Worm (Caenorhabditis elegans) whole organism, L1 larva: Measurements from ENCODE around the gene C29F3.7.

ENCODE experiments used
- C04F5.9 ChIP-seq: sonication (generic microtip); optimal IDR thresholded peaks from 2 replicates; lab custom pipeline; 2016; ENCODE audit warnings: missing genetic modification characterization, missing compliant biosample characterization
- C16A3.4 ChIP-seq: fragments of 150-350 bp; optimal IDR thresholded peaks from 2 replicates; lab custom pipeline; 2014; ENCODE audit warnings: missing biosample characterization, missing genetic modification characterization
- aha-1 ChIP-seq: fragments of 150-350 bp; optimal IDR thresholded peaks from 2 replicates; lab custom pipeline; 2014; ENCODE audit warnings: missing biosample characterization, missing genetic modification characterization
- ceh-8 ChIP-seq: fragments of 200-800 bp; sonication (Bioruptor generic); optimal IDR thresholded peaks from 2 replicates; lab custom pipeline; 2018; ENCODE audit warnings: mild to moderate bottlenecking, missing genetic modification characterization, moderate library complexity, missing compliant biosample characterization
- ceh-82 ChIP-seq, 3 experiments: fragments of 150-350 bp in 1 of 3; sonication (generic microtip) in 2 of 3; optimal IDR thresholded peaks; 2 replicates each; lab custom pipeline; 2014 to 2017; ENCODE audit warnings: missing biosample characterization in 3 of 3, missing genetic modification characterization in 3 of 3
- ceh-88 ChIP-seq: fragments of 200-800 bp; sonication (Bioruptor generic); IDR thresholded peaks from 2 replicates; pipeline ENCODE4 v1.3.6; 2022; ENCODE audit warnings: missing genetic modification characterization, missing compliant biosample characterization
- ces-1 ChIP-seq: fragments of 150-350 bp; optimal IDR thresholded peaks from 2 replicates; lab custom pipeline; 2014; ENCODE audit warnings: missing biosample characterization, missing genetic modification reagents, missing genetic modification characterization
- dpl-1 ChIP-seq, 3 experiments: fragments of 150-350 bp in 2 of 3; sonication (generic microtip) in 1 of 3; optimal IDR thresholded peaks; 2 replicates each; lab custom pipeline; 2014 to 2017; ENCODE audit warnings: missing biosample characterization in 3 of 3, missing genetic modification characterization in 3 of 3, missing genetic modification reagents in 3 of 3
- efl-1 ChIP-seq, 4 experiments: fragments of 150-350 bp; optimal IDR thresholded peaks in 3 of 4; peaks in 1 of 4; 1 replicate in 1 of 4; 2 replicates in 3 of 4; lab custom pipeline; 2014; ENCODE audit warnings: missing biosample characterization in 2 of 4, missing genetic modification characterization in 2 of 4, missing genetic modification reagents in 2 of 4
- egl-13 ChIP-seq: sonication (generic microtip); optimal IDR thresholded peaks from 2 replicates; lab custom pipeline; 2016; ENCODE audit warnings: missing genotype, missing genetic modification reagents, missing genetic modification characterization, missing compliant biosample characterization
- egl-27 ChIP-seq, 2 experiments: fragments of 150-350 bp in 1 of 2; sonication (generic microtip); optimal IDR thresholded peaks; 3 replicates each; lab custom pipeline; 2017 to 2018; ENCODE audit warnings: missing biosample characterization in 2 of 2, missing genetic modification characterization in 2 of 2, missing genetic modification reagents in 2 of 2
- elt-3 ChIP-seq, 6 experiments: fragments of 150-350 bp in 1 of 6; sonication (generic microtip); optimal IDR thresholded peaks; 2 replicates each; lab custom pipeline; 2017 to 2018; ENCODE audit warnings: missing biosample characterization in 6 of 6, missing genetic modification characterization in 6 of 6, inconsistent platforms in 1 of 6
- fkh-4 ChIP-seq: sonication (generic microtip); optimal IDR thresholded peaks from 2 replicates; lab custom pipeline; 2016; ENCODE audit warnings: missing compliant biosample characterization, missing genetic modification characterization, borderline replicate concordance
- fos-1 ChIP-seq: fragments of 150-350 bp; optimal IDR thresholded peaks from 2 replicates; lab custom pipeline; 2014; ENCODE audit warnings: missing biosample characterization, missing genetic modification characterization
- grh-1 ChIP-seq: fragments of 200-800 bp; sonication (Bioruptor generic); IDR thresholded peaks from 2 replicates; pipeline ENCODE4 v1.3.6; 2022; ENCODE audit warnings: missing genetic modification reagents, missing genetic modification characterization, missing compliant biosample characterization
- hlh-17 ChIP-seq: fragments of 200-800 bp; sonication (Bioruptor generic); optimal IDR thresholded peaks from 2 replicates; lab custom pipeline; 2018; ENCODE audit warnings: missing genetic modification characterization, mild to moderate bottlenecking, missing compliant biosample characterization, moderate library complexity, borderline replicate concordance
- isw-1 ChIP-seq: fragments of 200-800 bp; sonication (Bioruptor generic); IDR thresholded peaks from 2 replicates; pipeline ENCODE4 v1.3.6; 2022; ENCODE audit warnings: missing genetic modification characterization, missing compliant biosample characterization
- lin-14 ChIP-seq: fragments of 200-800 bp; sonication (Bioruptor generic); optimal IDR thresholded peaks from 2 replicates; lab custom pipeline; 2018; ENCODE audit warnings: mild to moderate bottlenecking, missing genetic modification characterization, moderate library complexity, missing compliant biosample characterization
- lir-3 ChIP-seq: sonication (generic microtip); optimal IDR thresholded peaks from 2 replicates; lab custom pipeline; 2016; ENCODE audit warnings: mild to moderate bottlenecking, missing genetic modification characterization, moderate library complexity, missing compliant biosample characterization; ENCODE audit not compliant: poor library complexity
- nhr-12 ChIP-seq: sonication (generic microtip); optimal IDR thresholded peaks from 2 replicates; lab custom pipeline; 2017; ENCODE audit warnings: missing biosample characterization, missing genetic modification characterization
- nhr-85 ChIP-seq: sonication (generic microtip); peaks from one replicate; lab custom pipeline; 2016; ENCODE audit warnings: missing genetic modification characterization, inconsistent platforms, missing compliant biosample characterization
- pag-3 ChIP-seq: sonication (generic microtip); optimal IDR thresholded peaks from 2 replicates; lab custom pipeline; 2017; ENCODE audit warnings: missing genetic modification characterization, mild to moderate bottlenecking, missing compliant biosample characterization, antibody characterized with exemption, borderline replicate concordance; ENCODE audit not compliant: insufficient read depth
- pax-3 ChIP-seq: fragments of 200-800 bp; sonication (Bioruptor generic); optimal IDR thresholded peaks from 2 replicates; lab custom pipeline; 2018; ENCODE audit warnings: mild to moderate bottlenecking, missing genetic modification characterization, moderate library complexity, missing compliant biosample characterization
- pqm-1 ChIP-seq: sonication (generic microtip); optimal IDR thresholded peaks from 3 replicates; lab custom pipeline; 2017; ENCODE audit warnings: missing biosample characterization, missing genetic modification characterization
- snpc-4 ChIP-seq: fragments of 150-350 bp; optimal IDR thresholded peaks from 2 replicates; lab custom pipeline; 2014; ENCODE audit warnings: missing biosample characterization, missing genetic modification characterization
- sox-4 ChIP-seq: sonication (generic microtip); optimal IDR thresholded peaks from 2 replicates; lab custom pipeline; 2016; ENCODE audit warnings: missing genetic modification characterization, missing compliant biosample characterization
- swsn-7 ChIP-seq: sonication (generic microtip); optimal IDR thresholded peaks from 2 replicates; lab custom pipeline; 2016; ENCODE audit warnings: missing genetic modification characterization, missing compliant biosample characterization
- tbx-2 ChIP-seq: sonication (generic microtip); optimal IDR thresholded peaks from 2 replicates; lab custom pipeline; 2016; ENCODE audit warnings: missing genetic modification characterization, missing compliant biosample characterization
- tlp-1 ChIP-seq: fragments of 150-350 bp; optimal IDR thresholded peaks from 2 replicates; lab custom pipeline; 2014; ENCODE audit warnings: missing biosample characterization, missing genetic modification characterization
- unc-62 ChIP-seq: fragments of 150-350 bp; optimal IDR thresholded peaks from 2 replicates; lab custom pipeline; 2014; ENCODE audit warnings: missing biosample characterization, missing genetic modification reagents, missing genetic modification characterization
- unc-98 ChIP-seq: fragments of 200-800 bp; sonication (Bioruptor generic); IDR thresholded peaks from 2 replicates; pipeline ENCODE4 v1.3.6; 2022; ENCODE audit warnings: missing genetic modification characterization, missing compliant biosample characterization
- vab-15 ChIP-seq: sonication (generic microtip); optimal IDR thresholded peaks from 2 replicates; lab custom pipeline; 2017; ENCODE audit warnings: missing genotype, mild to moderate bottlenecking, missing genetic modification characterization, missing compliant biosample characterization
- zip-4 ChIP-seq: fragments of 200-800 bp; sonication (Bioruptor generic); optimal IDR thresholded peaks from 2 replicates; lab custom pipeline; 2018; ENCODE audit warnings: mild to moderate bottlenecking, missing genetic modification characterization, moderate library complexity, missing compliant biosample characterization
- ztf-4 ChIP-seq: fragments of 150-350 bp; optimal IDR thresholded peaks from 2 replicates; lab custom pipeline; 2014; ENCODE audit warnings: missing biosample characterization, missing genetic modification characterization

The C29F3.7 gene

ce11 chrV:15332851-15333250, 21.9 kb upstream of the C29F3.7 start, which contains the start of gene srw-113:
TSS of gene srw-113 (plus strand) at chrV:15333151.
- TF ChIP-seq efl-1 (optimal IDR thresholded peaks at IDR 0.05; lab: Kevin White, UChicago) (no peak), efl-1 (GFP tag; optimal IDR thresholded peaks at IDR 0.05 in 1 of 2; lab: Kevin White, UChicago) (peak in 1 of 2 experiments; percentile 13), fkh-4 (tag; lab: Kevin White, UChicago) (no peak), nhr-85 (tag; lab: Kevin White, UChicago) (no peak), ceh-88 (GFP tag; lab: Robert Waterston, UW) (no peak)

ce11 chrV:15337405-15337804, 17.3 kb upstream of the C29F3.7 start, which contains the start of gene wrt-7:
TSS of gene wrt-7 (minus strand) at chrV:15337505.
- peak; percentile 21 for TF ChIP-seq pax-3
- no peak for TF ChIP-seq fos-1

DNA sequence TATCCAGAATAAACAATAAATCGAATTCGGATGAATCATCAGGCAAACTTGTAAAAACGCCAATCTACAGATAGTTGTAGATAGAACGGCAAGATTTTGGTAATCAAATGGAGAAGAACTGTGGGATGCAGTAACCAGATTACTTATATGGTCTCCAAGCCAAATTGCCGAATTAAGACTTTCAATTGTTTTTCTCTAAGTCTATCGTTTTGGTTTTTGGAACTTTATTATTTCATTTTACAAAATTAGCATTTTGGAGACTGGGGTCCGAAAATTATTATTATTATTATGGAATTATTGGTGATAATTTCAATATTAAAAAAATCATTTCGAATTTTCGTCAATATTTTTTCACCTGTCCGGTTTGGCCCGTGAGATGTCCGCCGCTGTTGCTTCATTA, 15.3 kb upstream of the C29F3.7 start, which contains the start of gene clec-228:
Gene clec-228, minus strand, starts transcription at position 101 of the 400 bp plus-strand sequence.
- TF ChIP-seq ceh-82 (tag; optimal IDR thresholded peaks at IDR 0.05; lab: Kevin White, UChicago) (no peak), ztf-4 (tag; lab: Kevin White, UChicago) (no peak), egl-13 (no peak), dpl-1 (GFP tag; optimal IDR thresholded peaks at IDR 0.05; lab: Kevin White, UChicago) (no peak), C04F5.9 (tag; lab: Kevin White, UChicago) (no peak), hlh-17 (GFP tag; lab: Kevin White, UChicago) (no peak), lin-14 (GFP tag; lab: Kevin White, UChicago) (no peak), elt-3 (tag; optimal IDR thresholded peaks at IDR 0.05; lab: Kevin White, UChicago) (no peak), C16A3.4 (tag; lab: Kevin White, UChicago) (no peak), swsn-7 (no peak), pax-3 (no peak), vab-15 (tag; lab: Kevin White, UChicago) (no peak), ces-1 (no peak), ceh-8 (GFP tag; lab: Kevin White, UChicago) (no peak), pag-3 (tag; lab: Kevin White, UChicago) (no peak), egl-27 (tag; optimal IDR thresholded peaks at IDR 0.05; lab: Kevin White, UChicago) (no peak), zip-4 (GFP tag; lab: Kevin White, UChicago) (no peak), nhr-12 (no peak), aha-1 (tag; lab: Kevin White, UChicago) (no peak)
- TF ChIP-seq, all 84 proteins: peak for 0

DNA sequence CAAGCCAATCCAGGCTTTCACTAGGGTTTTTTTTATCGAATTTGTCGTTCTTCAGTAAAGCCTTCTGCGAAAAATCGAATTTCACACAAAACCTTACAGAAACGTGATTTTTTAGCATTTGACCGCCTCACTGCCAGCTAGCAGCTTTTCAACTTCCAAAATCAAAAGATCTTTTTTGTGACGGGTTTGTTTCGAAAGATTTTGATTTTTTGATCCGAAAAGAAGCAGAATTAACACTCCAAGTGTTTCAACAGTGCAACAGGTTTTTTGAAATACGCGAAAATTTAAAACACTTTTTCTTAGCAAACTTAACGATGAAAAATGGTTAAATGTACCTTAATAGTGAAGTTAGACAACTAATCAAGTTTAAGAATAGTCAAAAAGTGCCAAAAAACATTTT, 13.3 kb upstream of the C29F3.7 start, which contains the start of gene clec-229:
Gene clec-229, minus strand, starts transcription at position 101 of the 400 bp plus-strand sequence.
- TF ChIP-seq fos-1 (no peak), nhr-12 (no peak), isw-1 (GFP tag; lab: Robert Waterston, UW) (no peak), zip-4 (GFP tag; lab: Kevin White, UChicago) (no peak), grh-1 (no peak), snpc-4 (tag; lab: Kevin White, UChicago) (no peak), egl-13 (no peak), ceh-82 (tag; optimal IDR thresholded peaks at IDR 0.05; lab: Kevin White, UChicago) (no peak), pqm-1 (tag; lab: Kevin White, UChicago) (no peak), lin-14 (GFP tag; lab: Kevin White, UChicago) (no peak), tbx-2 (no peak), lir-3 (no peak), unc-98 (no peak), C16A3.4 (tag; lab: Kevin White, UChicago) (no peak), sox-4 (tag; lab: Kevin White, UChicago) (no peak), tlp-1 (no peak), unc-62 (no peak)
